Worm (Caenorhabditis elegans) whole organism, L1 larva: Measurements from ENCODE around the gene C16B8.4.
A peak's percentile ranks its signal among the peaks of the same experiment; 100 is the strongest.

Source experiments
- C04F5.9 ChIP-seq: sonication (generic microtip); optimal IDR thresholded peaks from 2 replicates; lab custom pipeline; 2016; ENCODE audit warnings: missing genetic modification characterization, missing compliant biosample characterization
- C16A3.4 ChIP-seq: fragments of 150-350 bp; optimal IDR thresholded peaks from 2 replicates; lab custom pipeline; 2014; ENCODE audit warnings: missing biosample characterization, missing genetic modification characterization
- C34B4.2 ChIP-seq: sonication (generic microtip); optimal IDR thresholded peaks from 2 replicates; lab custom pipeline; 2017; ENCODE audit warnings: mild to moderate bottlenecking, missing genetic modification characterization, missing compliant biosample characterization
- F16B12.6 ChIP-seq: fragments of 150-350 bp; optimal IDR thresholded peaks from 2 replicates; lab custom pipeline; 2014; ENCODE audit warnings: missing biosample characterization, missing genetic modification characterization
- Y116A8C.19 ChIP-seq: sonication (generic microtip); optimal IDR thresholded peaks from 2 replicates; lab custom pipeline; 2016; ENCODE audit warnings: missing compliant biosample characterization, missing genetic modification characterization, borderline replicate concordance
- aha-1 ChIP-seq: fragments of 150-350 bp; optimal IDR thresholded peaks from 2 replicates; lab custom pipeline; 2014; ENCODE audit warnings: missing biosample characterization, missing genetic modification characterization
- alr-1 ChIP-seq: fragments of 200-800 bp; sonication (Bioruptor generic); optimal IDR thresholded peaks from 2 replicates; lab custom pipeline; 2018; ENCODE audit warnings: borderline replicate concordance, mild to moderate bottlenecking, missing genetic modification characterization, missing compliant biosample characterization
- blmp-1 ChIP-seq: fragments of 150-350 bp; optimal IDR thresholded peaks from 2 replicates; lab custom pipeline; 2014; ENCODE audit warnings: missing biosample characterization, missing genetic modification characterization
- ceh-63 ChIP-seq: fragments of 200-800 bp; sonication (Bioruptor generic); optimal IDR thresholded peaks from 2 replicates; lab custom pipeline; 2018; ENCODE audit warnings: mild to moderate bottlenecking, missing genetic modification characterization, missing compliant biosample characterization
- ceh-8 ChIP-seq: fragments of 200-800 bp; sonication (Bioruptor generic); optimal IDR thresholded peaks from 2 replicates; lab custom pipeline; 2018; ENCODE audit warnings: mild to moderate bottlenecking, missing genetic modification characterization, moderate library complexity, missing compliant biosample characterization
- ceh-82 ChIP-seq, 3 experiments: fragments of 150-350 bp in 1 of 3; sonication (generic microtip) in 2 of 3; optimal IDR thresholded peaks; 2 replicates each; lab custom pipeline; 2014 to 2017; ENCODE audit warnings: missing biosample characterization in 3 of 3, missing genetic modification characterization in 3 of 3
- ceh-90 ChIP-seq: sonication (generic microtip); optimal IDR thresholded peaks from 2 replicates; lab custom pipeline; 2016; ENCODE audit warnings: missing genetic modification characterization, missing compliant biosample characterization
- efl-1 ChIP-seq, 4 experiments: fragments of 150-350 bp; optimal IDR thresholded peaks in 3 of 4; peaks in 1 of 4; 1 replicate in 1 of 4; 2 replicates in 3 of 4; lab custom pipeline; 2014; ENCODE audit warnings: missing biosample characterization in 2 of 4, missing genetic modification characterization in 2 of 4, missing genetic modification reagents in 2 of 4
- efl-3 ChIP-seq: fragments of 200-800 bp; sonication (Bioruptor generic); optimal IDR thresholded peaks from 2 replicates; lab custom pipeline; 2018; ENCODE audit warnings: mild to moderate bottlenecking, missing genetic modification characterization, missing compliant biosample characterization
- egl-13 ChIP-seq: sonication (generic microtip); optimal IDR thresholded peaks from 2 replicates; lab custom pipeline; 2016; ENCODE audit warnings: missing genotype, missing genetic modification reagents, missing genetic modification characterization, missing compliant biosample characterization
- elt-2 ChIP-seq: sonication (generic microtip); optimal IDR thresholded peaks from 2 replicates; lab custom pipeline; 2016; ENCODE audit warnings: missing genetic modification characterization, mild to moderate bottlenecking, inconsistent platforms, missing compliant biosample characterization, missing genetic modification reagents
- ets-5 ChIP-seq: fragments of 200-800 bp; sonication (Bioruptor generic); IDR thresholded peaks from 2 replicates; pipeline ENCODE4 v1.3.6; 2022; ENCODE audit warnings: missing genetic modification characterization, missing compliant biosample characterization
- fos-1 ChIP-seq: fragments of 150-350 bp; optimal IDR thresholded peaks from 2 replicates; lab custom pipeline; 2014; ENCODE audit warnings: missing biosample characterization, missing genetic modification characterization
- hlh-4 ChIP-seq: sonication (generic microtip); optimal IDR thresholded peaks from 2 replicates; lab custom pipeline; 2016; ENCODE audit warnings: mild to moderate bottlenecking, missing genetic modification characterization, missing compliant biosample characterization
- isw-1 ChIP-seq: fragments of 200-800 bp; sonication (Bioruptor generic); IDR thresholded peaks from 2 replicates; pipeline ENCODE4 v1.3.6; 2022; ENCODE audit warnings: missing genetic modification characterization, missing compliant biosample characterization
- jun-1 ChIP-seq: fragments of 150-350 bp; optimal IDR thresholded peaks from 2 replicates; lab custom pipeline; 2014; ENCODE audit warnings: missing biosample characterization, missing genetic modification reagents, missing genetic modification characterization
- lin-13 ChIP-seq: fragments of 150-350 bp; optimal IDR thresholded peaks from 2 replicates; lab custom pipeline; 2014; ENCODE audit warnings: missing biosample characterization, missing genetic modification reagents, missing genetic modification characterization
- lin-14 ChIP-seq: fragments of 200-800 bp; sonication (Bioruptor generic); optimal IDR thresholded peaks from 2 replicates; lab custom pipeline; 2018; ENCODE audit warnings: mild to moderate bottlenecking, missing genetic modification characterization, moderate library complexity, missing compliant biosample characterization
- lin-39 ChIP-seq: fragments of 150-350 bp; optimal IDR thresholded peaks from 2 replicates; lab custom pipeline; 2014; ENCODE audit warnings: missing biosample characterization, missing genetic modification reagents, missing genetic modification characterization
- lir-3 ChIP-seq: sonication (generic microtip); optimal IDR thresholded peaks from 2 replicates; lab custom pipeline; 2016; ENCODE audit warnings: mild to moderate bottlenecking, missing genetic modification characterization, moderate library complexity, missing compliant biosample characterization; ENCODE audit not compliant: poor library complexity
- nhr-47 ChIP-seq: sonication (generic microtip); optimal IDR thresholded peaks from 2 replicates; lab custom pipeline; 2016; ENCODE audit warnings: mild to moderate bottlenecking, missing genetic modification characterization, moderate library complexity, missing compliant biosample characterization
- nhr-71 ChIP-seq: sonication (generic microtip); optimal IDR thresholded peaks from 2 replicates; lab custom pipeline; 2016; ENCODE audit warnings: mild to moderate bottlenecking, missing genetic modification characterization, moderate library complexity, missing compliant biosample characterization
- nhr-76 ChIP-seq: sonication (generic microtip); optimal IDR thresholded peaks from 2 replicates; lab custom pipeline; 2017; ENCODE audit warnings: missing biosample characterization, missing genetic modification characterization
- nhr-77 ChIP-seq: fragments of 150-350 bp; optimal IDR thresholded peaks from 2 replicates; lab custom pipeline; 2014; ENCODE audit warnings: missing biosample characterization, missing genetic modification characterization
- nhr-85 ChIP-seq: sonication (generic microtip); peaks from one replicate; lab custom pipeline; 2016; ENCODE audit warnings: missing genetic modification characterization, inconsistent platforms, missing compliant biosample characterization
- nhr-90 ChIP-seq: sonication (generic microtip); optimal IDR thresholded peaks from 2 replicates; lab custom pipeline; 2016; ENCODE audit warnings: mild to moderate bottlenecking, missing genetic modification characterization, missing compliant biosample characterization; ENCODE audit not compliant: poor library complexity
- pax-3 ChIP-seq: fragments of 200-800 bp; sonication (Bioruptor generic); optimal IDR thresholded peaks from 2 replicates; lab custom pipeline; 2018; ENCODE audit warnings: mild to moderate bottlenecking, missing genetic modification characterization, moderate library complexity, missing compliant biosample characterization
- pqm-1 ChIP-seq: sonication (generic microtip); optimal IDR thresholded peaks from 3 replicates; lab custom pipeline; 2017; ENCODE audit warnings: missing biosample characterization, missing genetic modification characterization
- rnt-1 ChIP-seq: sonication (generic microtip); optimal IDR thresholded peaks from 2 replicates; lab custom pipeline; 2016; ENCODE audit warnings: mild to moderate bottlenecking, missing genetic modification characterization, moderate library complexity, missing compliant biosample characterization
- skn-1 ChIP-seq: fragments of 150-350 bp; optimal IDR thresholded peaks from 2 replicates; lab custom pipeline; 2014; ENCODE audit warnings: missing biosample characterization, missing genetic modification characterization
- snpc-4 ChIP-seq: fragments of 150-350 bp; optimal IDR thresholded peaks from 2 replicates; lab custom pipeline; 2014; ENCODE audit warnings: missing biosample characterization, missing genetic modification characterization
- sptf-1 ChIP-seq: fragments of 150-350 bp; optimal IDR thresholded peaks from 2 replicates; lab custom pipeline; 2014; ENCODE audit warnings: missing biosample characterization, missing genetic modification characterization
- swsn-7 ChIP-seq: sonication (generic microtip); optimal IDR thresholded peaks from 2 replicates; lab custom pipeline; 2016; ENCODE audit warnings: missing genetic modification characterization, missing compliant biosample characterization
- unc-30 ChIP-seq: sonication (generic microtip); optimal IDR thresholded peaks from 2 replicates; lab custom pipeline; 2017; ENCODE audit warnings: missing biosample characterization, missing genetic modification characterization
- unc-62 ChIP-seq: fragments of 150-350 bp; optimal IDR thresholded peaks from 2 replicates; lab custom pipeline; 2014; ENCODE audit warnings: missing biosample characterization, missing genetic modification reagents, missing genetic modification characterization
- unc-86 ChIP-seq: sonication (generic microtip); optimal IDR thresholded peaks from 2 replicates; lab custom pipeline; 2016; ENCODE audit warnings: missing genetic modification characterization, missing compliant biosample characterization
- unc-98 ChIP-seq: fragments of 200-800 bp; sonication (Bioruptor generic); IDR thresholded peaks from 2 replicates; pipeline ENCODE4 v1.3.6; 2022; ENCODE audit warnings: missing genetic modification characterization, missing compliant biosample characterization
- xbp-1 ChIP-seq: sonication (generic microtip); optimal IDR thresholded peaks from 2 replicates; lab custom pipeline; 2016; ENCODE audit warnings: missing genetic modification characterization, missing compliant biosample characterization
- ztf-11 ChIP-seq, 2 experiments: sonication (generic microtip); optimal IDR thresholded peaks; 2 replicates each; lab custom pipeline; 2016 to 2017; ENCODE audit warnings: missing genetic modification characterization in 2 of 2, missing biosample characterization in 1 of 2, missing compliant biosample characterization in 1 of 2

Gene C16B8.4

DNA sequence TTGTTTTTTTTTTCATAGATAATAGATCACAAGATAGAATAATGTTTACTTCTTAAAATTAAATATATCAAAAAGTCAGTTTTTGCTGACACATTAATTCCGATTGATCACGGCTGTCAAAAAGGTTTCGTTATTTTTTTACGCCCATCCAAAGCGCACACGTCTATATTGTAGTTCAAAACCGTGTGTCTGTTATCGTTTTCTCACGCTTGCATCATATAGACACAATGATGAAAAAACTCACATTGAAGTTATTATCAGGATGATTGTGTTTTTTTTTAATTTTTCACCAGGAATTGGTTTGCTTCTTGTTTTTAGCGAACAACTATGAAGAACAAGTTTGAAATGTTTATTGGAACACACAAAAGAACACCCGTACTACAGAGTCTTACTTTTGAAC is 34.3 kb upstream of the C16B8.4 start (continued):
- TF ChIP-seq blmp-1 (no peak), ceh-8 (GFP tag; lab: Kevin White, UChicago) (no peak), C04F5.9 (tag; lab: Kevin White, UChicago) (no peak), skn-1 (tag; lab: Kevin White, UChicago) (no peak), unc-98 (no peak), pax-3 (tag; lab: Kevin White, UChicago) (no peak), rnt-1 (tag; lab: Kevin White, UChicago) (no peak), nhr-47 (tag; lab: Kevin White, UChicago) (peak; percentile 58), C34B4.2 (tag; lab: Kevin White, UChicago) (no peak), alr-1 (tag; lab: Kevin White, UChicago) (no peak), nhr-77 (peak; percentile 10), lin-39 (tag; lab: Kevin White, UChicago) (no peak), hlh-4 (tag; lab: Kevin White, UChicago) (no peak), aha-1 (tag; lab: Kevin White, UChicago) (no peak), unc-62 (GFP tag; lab: Kevin White, UChicago) (no peak), ceh-63 (no peak), fos-1 (tag; lab: Kevin White, UChicago) (no peak), ceh-90 (tag; lab: Kevin White, UChicago) (no peak), snpc-4 (tag; lab: Kevin White, UChicago) (no peak), nhr-76 (tag; lab: Kevin White, UChicago) (no peak), unc-30 (tag; lab: Kevin White, UChicago) (no peak), nhr-85 (tag; lab: Kevin White, UChicago) (no peak), sptf-1 (tag; lab: Kevin White, UChicago) (no peak), Y116A8C.19 (tag; lab: Kevin White, UChicago) (no peak), elt-2 (tag; lab: Kevin White, UChicago) (peak; percentile 95), lin-13 (GFP tag; lab: Kevin White, UChicago) (peak; percentile 15), C16A3.4 (no peak), swsn-7 (tag; lab: Kevin White, UChicago) (no peak), unc-86 (no peak), ztf-11 (tag; optimal IDR thresholded peaks at IDR 0.05; lab: Kevin White, UChicago) (no peak), lin-14 (GFP tag; lab: Kevin White, UChicago) (peak; percentile 44)

DNA sequence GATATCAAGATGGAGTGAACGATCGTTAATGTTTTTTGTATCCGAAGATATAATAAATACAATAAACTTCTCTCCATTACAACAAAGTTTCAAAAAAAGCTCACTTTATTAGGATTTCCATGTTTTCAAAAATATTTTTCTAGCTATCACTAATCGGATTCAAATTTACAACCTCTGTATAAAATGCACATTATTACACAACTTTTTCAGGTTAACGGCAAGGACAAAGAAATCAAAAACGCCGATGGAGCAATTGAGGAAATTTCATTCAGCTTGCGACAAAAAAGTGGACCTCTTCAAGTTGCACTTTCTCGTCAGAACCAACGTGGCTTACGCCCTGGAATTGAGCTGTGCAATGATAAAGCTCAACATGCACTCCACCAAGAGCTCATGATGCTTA is 33.5 kb upstream of the C16B8.4 start:
- TF ChIP-seq nhr-90: no peak

- TF ChIP-seq C34B4.2 (tag; lab: Kevin White, UChicago): no peak
- peak; percentile 24 for TF ChIP-seq nhr-71 (tag; lab: Kevin White, UChicago)
- no peak for TF ChIP-seq snpc-4 (tag; lab: Kevin White, UChicago)
- TF ChIP-seq skn-1 (tag; lab: Kevin White, UChicago): no peak
- peak; percentile 4 for TF ChIP-seq lir-3
- TF ChIP-seq xbp-1: no peak
- TF ChIP-seq ets-5: no peak
- no peak for TF ChIP-seq unc-62 (GFP tag; lab: Kevin White, UChicago)
- TF ChIP-seq efl-1 (optimal IDR thresholded peaks at IDR 0.05; lab: Kevin White, UChicago): no peak
- TF ChIP-seq efl-1 (GFP tag; optimal IDR thresholded peaks at IDR 0.05 in 1 of 2; lab: Kevin White, UChicago): no peak
- no peak for TF ChIP-seq aha-1 (tag; lab: Kevin White, UChicago)
- TF ChIP-seq jun-1 (tag; lab: Kevin White, UChicago): no peak
- no peak for TF ChIP-seq isw-1 (GFP tag; lab: Robert Waterston, UW)
- TF ChIP-seq ceh-82 (tag; optimal IDR thresholded peaks at IDR 0.05; lab: Kevin White, UChicago): no peak
- no peak for TF ChIP-seq efl-3 (GFP tag; lab: Kevin White, UChicago)
- no peak for TF ChIP-seq elt-2 (tag; lab: Kevin White, UChicago)
- no peak for TF ChIP-seq F16B12.6 (tag; lab: Kevin White, UChicago)
- peak; percentile 3 for TF ChIP-seq lin-14 (GFP tag; lab: Kevin White, UChicago)
- no peak for TF ChIP-seq pqm-1
- TF ChIP-seq nhr-47 (tag; lab: Kevin White, UChicago): peak; percentile 3
- TF ChIP-seq egl-13 (tag; lab: Kevin White, UChicago): no peak
These were observed 31.6 kb upstream of the C16B8.4 start, which contains the start of gene R02E12.4 for ce11 chrX:4005014-4005413. TSS of gene R02E12.4 (plus strand) at chrX:4005314.
